Fruit fly (Drosophila melanogaster) whole organism, embryonic: Measurements from ENCODE around the gene neur.

Experiments used
- BEAF-32 ChIP-seq: fragments of 200-800 bp; sonication (Bioruptor generic); optimal IDR thresholded peaks from 3 replicates; lab custom pipeline; 2017; ENCODE audit warnings: missing biosample characterization, missing genetic modification characterization, mild to moderate bottlenecking, moderate library complexity, missing genetic modification reagents
- CG10366 ChIP-seq: fragments of 200-800 bp; sonication (Bioruptor generic); IDR thresholded peaks from 2 replicates; pipeline ENCODE4 v1.3.6; 2022; ENCODE audit warnings: missing biosample characterization, missing genetic modification characterization
- CG11398 ChIP-seq: fragments of 200-800 bp; sonication (Bioruptor generic); optimal IDR thresholded peaks from 2 replicates; lab custom pipeline; 2016; ENCODE audit warnings: missing biosample characterization, missing genetic modification characterization
- CG11456 ChIP-seq: fragments of 200-800 bp; sonication (Bioruptor generic); IDR thresholded peaks from 3 replicates; pipeline ENCODE4 v1.3.6; 2022; ENCODE audit warnings: missing biosample characterization, missing genetic modification characterization
- CG11504 ChIP-seq: fragments of 200-800 bp; sonication (Bioruptor generic); optimal IDR thresholded peaks from 3 replicates; lab custom pipeline; 2019; ENCODE audit warnings: missing biosample characterization, mild to moderate bottlenecking, missing genetic modification characterization, moderate library complexity
- CG14441 ChIP-seq: fragments of 200-800 bp; sonication (Bioruptor generic); IDR thresholded peaks from 2 replicates; pipeline ENCODE4 v1.3.6; 2022; ENCODE audit warnings: missing biosample characterization, missing genetic modification characterization
- CG15073 ChIP-seq: fragments of 200-800 bp; sonication (Bioruptor generic); optimal IDR thresholded peaks from 2 replicates; lab custom pipeline; 2016; ENCODE audit warnings: missing biosample characterization, missing genetic modification characterization
- CG1602 ChIP-seq: fragments of 200-800 bp; sonication (Bioruptor generic); optimal IDR thresholded peaks from 3 replicates; lab custom pipeline; 2016; ENCODE audit warnings: missing biosample characterization, missing genetic modification characterization
- CG17186 ChIP-seq: fragments of 200-800 bp; sonication (Bioruptor generic); optimal IDR thresholded peaks from 3 replicates; lab custom pipeline; 2017; ENCODE audit warnings: missing biosample characterization, missing genetic modification reagents, missing genetic modification characterization
- CG18619 ChIP-seq: fragments of 200-800 bp; sonication (Bioruptor generic); optimal IDR thresholded peaks from 3 replicates; lab custom pipeline; 2017; ENCODE audit warnings: missing biosample characterization, mild to moderate bottlenecking, missing genetic modification characterization
- CG2129 ChIP-seq: fragments of 200-800 bp; sonication (Bioruptor generic); IDR thresholded peaks from 2 replicates; pipeline ENCODE4 v1.3.6; 2022; ENCODE audit warnings: missing biosample characterization, missing genetic modification characterization; ENCODE audit not compliant: partially characterized antibody
- CG3838 ChIP-seq: fragments of 200-800 bp; sonication (Bioruptor generic); optimal IDR thresholded peaks from 3 replicates; lab custom pipeline; 2016; ENCODE audit warnings: missing biosample characterization, missing genetic modification characterization
- CG6765 ChIP-seq: fragments of 200-800 bp; sonication (Bioruptor generic); optimal IDR thresholded peaks from 3 replicates; lab custom pipeline; 2017; ENCODE audit warnings: missing biosample characterization, mild to moderate bottlenecking, missing genetic modification characterization
- CG7357 ChIP-seq: fragments of 200-800 bp; sonication (Bioruptor generic); IDR thresholded peaks from 3 replicates; pipeline ENCODE4 v1.3.6; 2022; ENCODE audit warnings: missing biosample characterization, missing genetic modification characterization
- CG7786 ChIP-seq: fragments of 200-800 bp; sonication (Bioruptor generic); optimal IDR thresholded peaks from 2 replicates; lab custom pipeline; 2016; ENCODE audit warnings: missing biosample characterization, missing genetic modification characterization
- CG7963 ChIP-seq: fragments of 200-800 bp; sonication (Bioruptor generic); IDR thresholded peaks from 3 replicates; pipeline ENCODE4 v1.3.6; 2022; ENCODE audit warnings: missing biosample characterization, missing genetic modification characterization; ENCODE audit not compliant: partially characterized antibody
- CG9215 ChIP-seq: fragments of 200-800 bp; sonication (Bioruptor generic); IDR thresholded peaks from 2 replicates; pipeline ENCODE4 v1.3.6; 2022; ENCODE audit warnings: missing biosample characterization, missing genetic modification characterization
- D ChIP-seq, 2 experiments: fragments of 200-800 bp in 1 of 2; fragments of >200 bp in 1 of 2; sonication (Bioruptor generic) in 1 of 2; optimal IDR thresholded peaks; 2 replicates in 1 of 2; 3 replicates in 1 of 2; lab custom pipeline; 2017; ENCODE audit warnings: mild to moderate bottlenecking in 1 of 2, missing biosample characterization in 1 of 2, missing genetic modification characterization in 1 of 2, missing genetic modification reagents in 1 of 2
- Dbx ChIP-seq: fragments of 200-800 bp; sonication (Bioruptor generic); IDR thresholded peaks from 3 replicates; pipeline ENCODE4 v1.3.6; 2022; ENCODE audit warnings: missing biosample characterization, missing genetic modification characterization
- Elba2 ChIP-seq: fragments of 200-800 bp; sonication (Bioruptor generic); optimal IDR thresholded peaks from 3 replicates; lab custom pipeline; 2016; ENCODE audit warnings: missing biosample characterization, missing genetic modification characterization
- HHEX ChIP-seq: fragments of 200-800 bp; sonication (Bioruptor generic); optimal IDR thresholded peaks from 3 replicates; lab custom pipeline; 2017; ENCODE audit warnings: missing biosample characterization, mild to moderate bottlenecking, missing genetic modification characterization, missing genetic modification reagents
- HmgZ ChIP-seq: fragments of 200-800 bp; sonication (Bioruptor generic); optimal IDR thresholded peaks from 2 replicates; lab custom pipeline; 2018; ENCODE audit warnings: missing biosample characterization, mild to moderate bottlenecking, missing genetic modification characterization
- Hmx ChIP-seq: fragments of 200-800 bp; sonication (Bioruptor generic); optimal IDR thresholded peaks from 2 replicates; lab custom pipeline; 2016; ENCODE audit warnings: missing biosample characterization, missing genetic modification characterization
- Hr39 ChIP-seq: fragments of >200 bp; optimal IDR thresholded peaks from 2 replicates; lab custom pipeline; 2017
- MESR4 ChIP-seq: fragments of 200-800 bp; sonication (Bioruptor generic); optimal IDR thresholded peaks from 2 replicates; lab custom pipeline; 2018; ENCODE audit warnings: missing biosample characterization, mild to moderate bottlenecking, missing genetic modification characterization, moderate library complexity
- MTF-1 ChIP-seq: fragments of 200-800 bp; sonication (Bioruptor generic); optimal IDR thresholded peaks from 2 replicates; lab custom pipeline; 2018; ENCODE audit warnings: missing biosample characterization, mild to moderate bottlenecking, missing genetic modification characterization, borderline replicate concordance
- Stat92E ChIP-seq, 3 experiments: fragments of >200 bp in 2 of 3; fragments of 200-800 bp in 1 of 3; sonication (Bioruptor generic) in 1 of 3; optimal IDR thresholded peaks; 2 replicates each; lab custom pipeline; 2017 to 2019; ENCODE audit warnings: missing biosample characterization in 3 of 3, missing genetic modification characterization in 3 of 3, mild to moderate bottlenecking in 1 of 3, moderate library complexity in 1 of 3
- TFAM ChIP-seq: fragments of 200-800 bp; sonication (Bioruptor generic); optimal IDR thresholded peaks from 2 replicates; lab custom pipeline; 2017; ENCODE audit warnings: missing biosample characterization, missing genetic modification characterization, inconsistent platforms
- YL-1 ChIP-seq: fragments of 200-800 bp; sonication (Bioruptor generic); optimal IDR thresholded peaks from 3 replicates; lab custom pipeline; 2017; ENCODE audit warnings: missing biosample characterization, mild to moderate bottlenecking, missing genetic modification characterization
- ap ChIP-seq: fragments of 200-800 bp; sonication (Bioruptor generic); IDR thresholded peaks from 2 replicates; pipeline ENCODE4 v1.3.6; 2022; ENCODE audit warnings: missing biosample characterization, missing genetic modification characterization
- bigmax ChIP-seq: fragments of 200-800 bp; sonication (Bioruptor generic); optimal IDR thresholded peaks from 2 replicates; lab custom pipeline; 2018; ENCODE audit warnings: missing biosample characterization, mild to moderate bottlenecking, missing genetic modification characterization
- caup ChIP-seq: fragments of 200-800 bp; sonication (Bioruptor generic); optimal IDR thresholded peaks from 3 replicates; lab custom pipeline; 2017; ENCODE audit warnings: missing biosample characterization, mild to moderate bottlenecking, missing genetic modification characterization, moderate library complexity; ENCODE audit not compliant: severe bottlenecking
- chn ChIP-seq: fragments of 200-800 bp; sonication (Bioruptor generic); optimal IDR thresholded peaks from 2 replicates; lab custom pipeline; 2016; ENCODE audit warnings: missing biosample characterization, missing genetic modification characterization
- crp ChIP-seq, 2 experiments: fragments of 200-800 bp; sonication (Bioruptor generic); optimal IDR thresholded peaks; 2 replicates in 1 of 2; 3 replicates in 1 of 2; lab custom pipeline; 2017; ENCODE audit warnings: missing biosample characterization in 2 of 2, missing genetic modification characterization in 2 of 2, mild to moderate bottlenecking in 1 of 2, moderate library complexity in 1 of 2
- da ChIP-seq: fragments of 200-800 bp; sonication (Bioruptor generic); optimal IDR thresholded peaks from 2 replicates; lab custom pipeline; 2016; ENCODE audit warnings: missing biosample characterization, missing genetic modification characterization
- en ChIP-seq: fragments of 200-800 bp; sonication (Bioruptor generic); optimal IDR thresholded peaks from 2 replicates; lab custom pipeline; 2016; ENCODE audit warnings: missing biosample characterization, missing genetic modification characterization
- mld ChIP-seq: fragments of 200-800 bp; sonication (Bioruptor generic); IDR thresholded peaks from 3 replicates; pipeline ENCODE4 v1.3.6; 2022; ENCODE audit warnings: missing biosample characterization, missing genetic modification characterization; ENCODE audit not compliant: partially characterized antibody
- nom ChIP-seq: fragments of 200-800 bp; sonication (Bioruptor generic); optimal IDR thresholded peaks from 2 replicates; lab custom pipeline; 2017; ENCODE audit warnings: missing biosample characterization, missing genetic modification characterization, mild to moderate bottlenecking, moderate library complexity, missing genetic modification reagents
- onecut ChIP-seq: fragments of 200-800 bp; sonication (Bioruptor generic); IDR thresholded peaks from 2 replicates; pipeline ENCODE4 v1.3.6; 2022; ENCODE audit warnings: missing biosample characterization, missing genetic modification characterization
- pros ChIP-seq: fragments of 200-800 bp; sonication (Bioruptor generic); optimal IDR thresholded peaks from 3 replicates; lab custom pipeline; 2019; ENCODE audit warnings: missing biosample characterization, mild to moderate bottlenecking, missing genetic modification characterization, moderate library complexity
- ro ChIP-seq: fragments of 200-800 bp; sonication (Bioruptor generic); IDR thresholded peaks from 2 replicates; pipeline ENCODE4 v1.3.6; 2022; ENCODE audit warnings: missing biosample characterization, missing genetic modification characterization
- row ChIP-seq: fragments of 200-800 bp; sonication (Bioruptor generic); IDR thresholded peaks from 3 replicates; pipeline ENCODE4 v1.3.6; 2022; ENCODE audit warnings: missing biosample characterization, missing genetic modification characterization
- seq ChIP-seq: fragments of 200-800 bp; sonication (Bioruptor generic); IDR thresholded peaks from 2 replicates; pipeline ENCODE4 v1.3.6; 2022; ENCODE audit warnings: missing biosample characterization, missing genetic modification characterization
- shn ChIP-seq: fragments of 200-800 bp; sonication (Bioruptor generic); optimal IDR thresholded peaks from 3 replicates; lab custom pipeline; 2016; ENCODE audit warnings: missing biosample characterization, missing genetic modification characterization
- sisA ChIP-seq: fragments of 200-800 bp; sonication (Bioruptor generic); IDR thresholded peaks from 2 replicates; pipeline ENCODE4 v1.3.6; 2022; ENCODE audit warnings: missing biosample characterization, missing genetic modification characterization
- sna ChIP-seq: fragments of 200-800 bp; sonication (Bioruptor generic); IDR thresholded peaks from 2 replicates; pipeline ENCODE4 v1.3.6; 2022; ENCODE audit warnings: missing biosample characterization, missing genetic modification characterization; ENCODE audit not compliant: partially characterized antibody
- tap ChIP-seq: fragments of 200-800 bp; optimal IDR thresholded peaks from 3 replicates; lab custom pipeline; 2019; ENCODE audit warnings: missing biosample characterization, mild to moderate bottlenecking, missing genetic modification characterization, moderate library complexity
- vnd ChIP-seq: fragments of 200-800 bp; sonication (Bioruptor generic); IDR thresholded peaks from 3 replicates; pipeline ENCODE4 v1.3.6; 2022; ENCODE audit warnings: missing biosample characterization, missing genetic modification characterization; ENCODE audit not compliant: partially characterized antibody
- wdn ChIP-seq: fragments of 200-800 bp; sonication (Bioruptor generic); IDR thresholded peaks from 2 replicates; pipeline ENCODE4 v1.3.6; 2022; ENCODE audit warnings: missing biosample characterization, missing genetic modification characterization

The neur gene

DNA sequence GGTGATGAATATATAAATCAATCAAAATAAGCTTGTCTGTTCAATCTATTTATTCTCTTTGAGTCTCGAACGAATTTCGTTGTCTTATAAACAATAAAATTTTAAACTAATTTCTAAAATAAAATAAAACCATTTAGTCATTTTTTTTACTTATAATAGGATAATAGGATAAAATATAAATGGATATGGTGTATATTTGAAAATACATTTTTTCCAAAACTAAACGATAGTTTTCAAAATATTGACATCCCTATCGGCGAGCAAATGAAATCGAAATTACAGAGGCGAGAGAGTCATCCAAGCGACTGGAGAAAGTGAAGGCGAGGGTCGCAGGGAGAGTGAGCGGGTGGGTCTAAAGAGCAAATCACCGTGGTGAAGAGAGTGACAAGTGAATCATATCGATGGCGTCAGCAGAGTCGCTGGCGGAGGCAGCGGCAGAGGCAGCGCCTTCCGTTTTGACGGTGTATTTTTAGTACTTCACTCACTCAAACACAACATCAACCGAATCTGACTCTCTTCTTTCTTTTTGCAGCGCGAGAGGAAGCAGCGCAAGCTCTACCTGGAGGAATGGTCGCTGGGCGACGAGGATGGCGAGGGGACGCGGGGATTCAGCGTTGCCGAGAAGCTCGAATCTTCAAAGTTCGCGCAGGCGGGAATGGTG, 18.3 kb upstream of the neur start (continued):
- TF ChIP-seq HmgZ = peak; percentile 95
- no peak for TF ChIP-seq shn (GFP tag; lab: Kevin White, UChicago)
- peak; percentile 98 for TF ChIP-seq nom
- TF ChIP-seq chn = peak; percentile 58
- no peak for TF ChIP-seq CG2129 (GFP tag; lab: Robert Waterston, UW)
- TF ChIP-seq CG15073 (GFP tag; lab: Kevin White, UChicago) = no peak
- peak; percentile 35 for TF ChIP-seq MESR4
- no peak for TF ChIP-seq bigmax (GFP tag; lab: Kevin White, UChicago)
- no peak for TF ChIP-seq CG9215 (GFP tag; lab: Robert Waterston, UW)
- peak; percentile 98 for TF ChIP-seq CG11504 (tag; lab: Kevin White, UChicago)
- peak; percentile 85 for TF ChIP-seq CG3838 (GFP tag; lab: Kevin White, UChicago)
- peak in 1 of 2 experiments; percentile 66 for TF ChIP-seq crp (GFP tag; optimal IDR thresholded peaks at IDR 0.05; lab: Kevin White, UChicago)
- TF ChIP-seq seq (GFP tag; lab: Robert Waterston, UW) = no peak
- no peak for TF ChIP-seq Dbx
- peak; percentile 90 for TF ChIP-seq pros (GFP tag; lab: Kevin White, UChicago)
- no peak for TF ChIP-seq CG14441 (GFP tag; lab: Robert Waterston, UW)
- TF ChIP-seq onecut (GFP tag; lab: Robert Waterston, UW) = peak; percentile 88
- TF ChIP-seq MTF-1 = peak; percentile 90
- TF ChIP-seq CG7786 (GFP tag; lab: Kevin White, UChicago) = peak; percentile 58
- peak; percentile 95 for TF ChIP-seq HHEX (GFP tag; lab: Kevin White, UChicago)
- TF ChIP-seq CG17186 = peak; percentile 51
- TF ChIP-seq TFAM = peak; percentile 60
- peak; percentile 10 for TF ChIP-seq da (GFP tag; lab: Kevin White, UChicago)
- peak; percentile 97 for TF ChIP-seq CG6765 (GFP tag; lab: Kevin White, UChicago)
- peak; percentile 95 for TF ChIP-seq YL-1 (GFP tag; lab: Kevin White, UChicago)
- peak; percentile 97 for TF ChIP-seq caup
- TF ChIP-seq Hr39 (lab: Kevin White, UChicago) = no peak
- TF ChIP-seq CG18619 = peak; percentile 98
- TF ChIP-seq sisA (GFP tag; lab: Robert Waterston, UW) = no peak
- TF ChIP-seq BEAF-32 = peak; percentile 82
- TF ChIP-seq en = no peak
- TF ChIP-seq mld (GFP tag; lab: Robert Waterston, UW) = no peak
- TF ChIP-seq wdn = no peak
- peak in 1 of 3 experiments; percentile 93 for TF ChIP-seq Stat92E (GFP tag; optimal IDR thresholded peaks at IDR 0.05; lab: Kevin White, UChicago)
- TF ChIP-seq ap (GFP tag; lab: Robert Waterston, UW) = no peak
- no peak for TF ChIP-seq CG11398 (GFP tag; lab: Kevin White, UChicago)
- TF ChIP-seq CG7357 = peak; percentile 84
- no peak for TF ChIP-seq CG7963 (GFP tag; lab: Robert Waterston, UW)
- TF ChIP-seq CG1602 = peak; percentile 92
- TF ChIP-seq D (optimal IDR thresholded peaks at IDR 0.05; lab: Kevin White, UChicago) = no peak
- TF ChIP-seq D (GFP tag; optimal IDR thresholded peaks at IDR 0.05; lab: Kevin White, UChicago) = peak; percentile 95
- peak; percentile 98 for TF ChIP-seq tap (tag; lab: Kevin White, UChicago)
- no peak for TF ChIP-seq CG11456 (GFP tag; lab: Robert Waterston, UW)
- TF ChIP-seq vnd = no peak
- TF ChIP-seq Elba2 (GFP tag; lab: Kevin White, UChicago) = peak; percentile 29
- TF ChIP-seq CG10366 = no peak
- TF ChIP-seq Hmx (GFP tag; lab: Kevin White, UChicago) = peak; percentile 63
- no peak for TF ChIP-seq row (GFP tag; lab: Robert Waterston, UW)
- TF ChIP-seq sna = no peak
- no peak for TF ChIP-seq ro (GFP tag; lab: Robert Waterston, UW)
